In the genomic region with DNA sequence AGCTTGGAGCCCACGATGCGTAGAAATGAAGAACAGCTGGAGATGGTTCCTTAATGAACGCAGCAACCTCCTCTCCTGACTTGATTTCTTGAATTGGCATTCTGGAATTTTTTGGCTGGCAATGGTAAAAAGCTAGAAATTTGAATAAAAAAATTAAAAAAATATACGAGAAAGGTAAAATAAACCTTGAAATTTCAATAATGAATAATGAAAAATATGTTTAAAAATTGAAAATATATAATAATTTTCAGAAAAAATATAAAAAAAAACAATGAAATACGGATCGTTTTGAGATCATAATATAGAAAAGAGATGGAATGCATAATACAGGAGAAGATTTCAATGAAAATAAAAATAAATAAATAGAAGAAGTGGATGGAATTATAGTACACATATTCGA, we compare ENCODE assay signal across 2 worm cellular contexts.
TF ChIP-seq lines count a peak whose summit lies in the region.

A gene (minus strand): TSS at position 101 of the 400 bp plus-strand sequence.

TF ChIP-seq in whole organism, L4 larva, 104 proteins besides CTCF, POLR2A, EP300 and RAD21:
- TF ChIP-seq lin-15B (tag; optimal IDR thresholded peaks at IDR 0.05; lab: Kevin White, UChicago) = no peak
- no peak for TF ChIP-seq ces-1 (GFP tag; optimal IDR thresholded peaks at IDR 0.05; lab: Kevin White, UChicago)
- no peak for TF ChIP-seq zip-11 (GFP tag; IDR thresholded peaks at IDR 0.05; lab: Robert Waterston, UW)
- no peak for TF ChIP-seq spr-1 (tag; optimal IDR thresholded peaks at IDR 0.05; lab: Kevin White, UChicago)
- TF ChIP-seq tag-97 (GFP tag; IDR thresholded peaks at IDR 0.05; lab: Robert Waterston, UW) = no peak
- no peak for TF ChIP-seq lim-7 (GFP tag; IDR thresholded peaks at IDR 0.05; lab: Robert Waterston, UW)
- TF ChIP-seq aly-2 (tag; optimal IDR thresholded peaks at IDR 0.05; lab: Kevin White, UChicago) = no peak
- TF ChIP-seq lin-38 (GFP tag; IDR thresholded peaks at IDR 0.05; lab: Robert Waterston, UW) = peak; percentile 37; the same call in 1 of the 2 replicates

TF ChIP-seq in whole organism, young adult, 124 proteins besides CTCF, POLR2A, EP300 and RAD21:
- TF ChIP-seq B0336.3 (GFP tag; IDR thresholded peaks at IDR 0.05; lab: Robert Waterston, UW) (no peak), F52B5.7 (tag; optimal IDR thresholded peaks at IDR 0.05; lab: Kevin White, UChicago) (peak; percentile 33), ceh-100 (GFP tag; IDR thresholded peaks at IDR 0.05; lab: Robert Waterston, UW) (no peak), D2030.7 (GFP tag; IDR thresholded peaks at IDR 0.05; lab: Robert Waterston, UW) (no peak), ets-4 (GFP tag; optimal IDR thresholded peaks at IDR 0.05; lab: Kevin White, UChicago) (no peak), repo-1 (tag; optimal IDR thresholded peaks at IDR 0.05; lab: Kevin White, UChicago) (no peak), rcor-1 (GFP tag; IDR thresholded peaks at IDR 0.05; lab: Robert Waterston, UW) (no peak), zim-3 (tag; optimal IDR thresholded peaks at IDR 0.05; lab: Kevin White, UChicago) (no peak), hlh-12 (tag; optimal IDR thresholded peaks at IDR 0.05; lab: Kevin White, UChicago) (no peak), madf-6 (GFP tag; IDR thresholded peaks at IDR 0.05; lab: Robert Waterston, UW) (0 out of 2 replicates have a peak, but pooled peaks have one; percentile 26), somi-1 (GFP tag; optimal IDR thresholded peaks at IDR 0.05; lab: Kevin White, UChicago) (no peak), T26A5.8 (tag; optimal IDR thresholded peaks at IDR 0.05; lab: Kevin White, UChicago) (no peak), mcd-1 (GFP tag; IDR thresholded peaks at IDR 0.05; lab: Robert Waterston, UW) (peak; percentile 17; the same call in 1 of the 2 replicates), F57C9.4 (tag; optimal IDR thresholded peaks at IDR 0.05; lab: Kevin White, UChicago) (no peak)
